Worm (Caenorhabditis elegans) whole organism, midembryonic: ENCODE measurements around the gene R03G8.6.

Source experiments
- T22C8.4 ChIP-seq: fragments of 200-800 bp; sonication (Bioruptor generic); IDR thresholded peaks from 2 replicates; pipeline ENCODE4 v1.3.6; 2022; ENCODE audit warnings: missing genetic modification characterization, missing compliant biosample characterization
- cog-1 ChIP-seq: sonication (generic microtip); optimal IDR thresholded peaks from 2 replicates; lab custom pipeline; 2016; ENCODE audit warnings: missing genetic modification characterization, missing compliant biosample characterization
- flt-1 ChIP-seq: fragments of 200-800 bp; sonication (Bioruptor generic); IDR thresholded peaks from 2 replicates; pipeline ENCODE4 v1.3.6; 2022; ENCODE audit warnings: missing genetic modification characterization, missing compliant biosample characterization
- med-1 ChIP-seq: sonication (generic microtip); optimal IDR thresholded peaks from 2 replicates; lab custom pipeline; 2017; ENCODE audit warnings: missing genetic modification characterization, mild to moderate bottlenecking, missing compliant biosample characterization, antibody characterized with exemption, missing genetic modification reagents; ENCODE audit not compliant: insufficient read depth
- tab-1 ChIP-seq: fragments of 200-800 bp; sonication (Bioruptor generic); IDR thresholded peaks from 2 replicates; pipeline ENCODE4 v1.3.6; 2022; ENCODE audit warnings: missing genetic modification characterization, missing compliant biosample characterization
- ztf-23 ChIP-seq: fragments of 200-800 bp; sonication (Bioruptor generic); IDR thresholded peaks from 2 replicates; pipeline ENCODE4 v1.3.6; 2022; ENCODE audit warnings: missing genetic modification reagents, missing genetic modification characterization, missing compliant biosample characterization
- ztf-29 ChIP-seq: fragments of 200-800 bp; sonication (Bioruptor generic); IDR thresholded peaks from 2 replicates; pipeline ENCODE4 v1.3.6; 2022; ENCODE audit warnings: missing genetic modification reagents, missing genetic modification characterization, missing compliant biosample characterization

DNA sequence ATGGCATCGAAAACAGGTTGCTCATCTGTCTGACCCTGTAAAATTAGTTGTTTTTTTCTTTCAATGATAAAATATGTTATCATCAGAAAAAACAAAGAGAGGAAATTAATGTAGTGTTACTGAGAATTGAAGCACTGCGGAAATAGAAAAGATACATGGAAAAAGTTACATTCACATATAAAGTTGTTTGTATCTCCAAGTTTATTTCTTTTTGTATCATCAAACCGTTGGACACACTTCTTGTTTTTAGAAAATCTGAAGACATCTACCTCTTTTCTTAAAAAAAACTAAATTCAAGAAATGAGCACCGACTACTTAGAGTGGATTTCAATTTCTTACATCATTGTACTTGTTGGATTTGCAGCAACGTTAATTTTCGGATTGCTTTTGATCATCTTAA lies 18.0 kb downstream of the R03G8.6 start, which contains the start of gene str-10:
- TF ChIP-seq flt-1 (GFP tag; lab: Robert Waterston, UW) (no peak), med-1 (no peak), T22C8.4 (GFP tag; lab: Robert Waterston, UW) (no peak), cog-1 (no peak), ztf-23 (GFP tag; lab: Robert Waterston, UW) (no peak), tab-1 (GFP tag; lab: Robert Waterston, UW) (no peak), ztf-29 (GFP tag; lab: Robert Waterston, UW) (no peak)
